Fruit fly (Drosophila melanogaster): Measurements from ENCODE around the gene LanB1.

- TF ChIP-seq CG1621 (tag; optimal IDR thresholded peaks at IDR 0.05) = no peak
- TF ChIP-seq CG16779 (tag; optimal IDR thresholded peaks at IDR 0.05) = no peak
- no peak for TF ChIP-seq CG6276 (GFP tag; optimal IDR thresholded peaks at IDR 0.05)
- TF ChIP-seq Eip78C (GFP tag) = no peak
- TF ChIP-seq ss (GFP tag; optimal IDR thresholded peaks at IDR 0.05) = no peak
Measured at dm6 chr2L:7833238-7833637, 22.0 kb downstream of the LanB1 start.

All from whole organism, prepupa.